Worm (Caenorhabditis elegans) whole organism, L3 larva: ENCODE results near the gene gtl-2.

Source experiments
- R02D3.7 ChIP-seq: fragments of 150-350 bp; optimal IDR thresholded peaks from 2 replicates; lab custom pipeline; 2014; ENCODE audit warnings: missing biosample characterization, missing genetic modification characterization
- ZK546.5 ChIP-seq: sonication (generic microtip); optimal IDR thresholded peaks from 2 replicates; lab custom pipeline; 2017; ENCODE audit warnings: missing biosample characterization, missing genetic modification characterization
- ama-1 ChIP-seq: fragments of 150-350 bp; optimal IDR thresholded peaks from 2 replicates; lab custom pipeline; 2018
- ceh-16 ChIP-seq: sonication (generic microtip); optimal IDR thresholded peaks from 2 replicates; lab custom pipeline; 2017; ENCODE audit warnings: missing biosample characterization, missing genetic modification characterization
- ceh-82 ChIP-seq: fragments of 150-350 bp; optimal IDR thresholded peaks from 2 replicates; lab custom pipeline; 2014; ENCODE audit warnings: missing biosample characterization, missing genetic modification characterization
- ceh-9 ChIP-seq: sonication (generic microtip); optimal IDR thresholded peaks from 2 replicates; lab custom pipeline; 2018; ENCODE audit warnings: missing biosample characterization, missing genetic modification characterization
- daf-12 ChIP-seq: fragments of 150-350 bp; optimal IDR thresholded peaks from 2 replicates; lab custom pipeline; 2014; ENCODE audit warnings: missing biosample characterization, missing genetic modification reagents, missing genetic modification characterization
- egl-5 ChIP-seq: fragments of 150-350 bp; optimal IDR thresholded peaks from 2 replicates; lab custom pipeline; 2017; ENCODE audit warnings: missing biosample characterization, missing genetic modification reagents, missing genetic modification characterization, inconsistent platforms
- elt-1 ChIP-seq: fragments of 150-350 bp; optimal IDR thresholded peaks from 2 replicates; lab custom pipeline; 2014; ENCODE audit warnings: missing biosample characterization, missing genetic modification characterization
- elt-2 ChIP-seq: sonication (generic microtip); optimal IDR thresholded peaks from 2 replicates; lab custom pipeline; 2016; ENCODE audit warnings: missing genetic modification reagents, mild to moderate bottlenecking, missing genetic modification characterization, missing compliant biosample characterization
- fkh-10 ChIP-seq: sonication (generic microtip); optimal IDR thresholded peaks from 2 replicates; lab custom pipeline; 2017; ENCODE audit warnings: missing biosample characterization, missing genetic modification reagents, missing genetic modification characterization
- fkh-2 ChIP-seq: fragments of 150-350 bp; optimal IDR thresholded peaks from 2 replicates; lab custom pipeline; 2014; ENCODE audit warnings: missing biosample characterization, missing genetic modification reagents, missing genetic modification characterization
- hmg-11 ChIP-seq: sonication (generic microtip); optimal IDR thresholded peaks from 2 replicates; lab custom pipeline; 2016; ENCODE audit warnings: missing genetic modification characterization, missing compliant biosample characterization
- jun-1 ChIP-seq: fragments of 150-350 bp; optimal IDR thresholded peaks from 2 replicates; lab custom pipeline; 2014; ENCODE audit warnings: missing biosample characterization, missing genetic modification reagents, missing genetic modification characterization
- lin-15B ChIP-seq: fragments of 150-350 bp; optimal IDR thresholded peaks from 2 replicates; lab custom pipeline; 2014; ENCODE audit warnings: missing biosample characterization, missing genetic modification characterization
- lin-39 ChIP-seq: fragments of 150-350 bp; optimal IDR thresholded peaks from 2 replicates; lab custom pipeline; 2018; ENCODE audit warnings: missing biosample characterization, missing genetic modification reagents, missing genetic modification characterization
- lsy-12 ChIP-seq: sonication (generic microtip); optimal IDR thresholded peaks from 2 replicates; lab custom pipeline; 2016; ENCODE audit warnings: mild to moderate bottlenecking, missing genetic modification characterization, missing compliant biosample characterization
- mdl-1 ChIP-seq: fragments of 150-350 bp; optimal IDR thresholded peaks from 2 replicates; lab custom pipeline; 2014; ENCODE audit warnings: missing biosample characterization, missing genetic modification characterization
- mml-1 ChIP-seq: fragments of 150-350 bp; sonication (generic microtip); optimal IDR thresholded peaks from 3 replicates; lab custom pipeline; 2014; ENCODE audit warnings: missing biosample characterization, missing genetic modification characterization
- nfya-1 ChIP-seq: sonication (generic microtip); optimal IDR thresholded peaks from 2 replicates; lab custom pipeline; 2017; ENCODE audit warnings: missing genetic modification characterization, mild to moderate bottlenecking, missing compliant biosample characterization, antibody characterized with exemption, moderate library complexity; ENCODE audit not compliant: insufficient read depth
- nhr-12 ChIP-seq: fragments of 150-350 bp; optimal IDR thresholded peaks from 2 replicates; lab custom pipeline; 2014; ENCODE audit warnings: missing biosample characterization, missing genetic modification characterization
- nhr-23 ChIP-seq: fragments of 150-350 bp; optimal IDR thresholded peaks from 2 replicates; lab custom pipeline; 2014; ENCODE audit warnings: missing biosample characterization, missing genetic modification reagents, missing genetic modification characterization
- nhr-237 ChIP-seq: fragments of 150-350 bp; optimal IDR thresholded peaks from 2 replicates; lab custom pipeline; 2014; ENCODE audit warnings: missing biosample characterization, missing genetic modification characterization
- nhr-25 ChIP-seq: sonication (generic microtip); optimal IDR thresholded peaks from 2 replicates; lab custom pipeline; 2017; ENCODE audit warnings: missing biosample characterization, missing genetic modification characterization
- nhr-28 ChIP-seq: fragments of 150-350 bp; optimal IDR thresholded peaks from 2 replicates; lab custom pipeline; 2014; ENCODE audit warnings: missing biosample characterization, missing genetic modification characterization
- nhr-43 ChIP-seq: sonication (generic microtip); optimal IDR thresholded peaks from 2 replicates; lab custom pipeline; 2016; ENCODE audit warnings: mild to moderate bottlenecking, missing genetic modification characterization, missing compliant biosample characterization; ENCODE audit not compliant: poor library complexity, severe bottlenecking
- nhr-67 ChIP-seq: fragments of 150-350 bp; optimal IDR thresholded peaks from 2 replicates; lab custom pipeline; 2014; ENCODE audit warnings: missing biosample characterization, missing genetic modification characterization
- nhr-76 ChIP-seq: fragments of 150-350 bp; sonication (generic microtip); optimal IDR thresholded peaks from 5 replicates; lab custom pipeline; 2014; ENCODE audit warnings: missing biosample characterization, missing genetic modification characterization
- nhr-77 ChIP-seq: fragments of 150-350 bp; optimal IDR thresholded peaks from 2 replicates; lab custom pipeline; 2014; ENCODE audit warnings: missing biosample characterization, missing genetic modification characterization
- pha-4 ChIP-seq: fragments of 150-350 bp; optimal IDR thresholded peaks from 2 replicates; lab custom pipeline; 2014; ENCODE audit warnings: missing biosample characterization, missing genetic modification reagents, missing genetic modification characterization
- skn-1 ChIP-seq: fragments of 150-350 bp; optimal IDR thresholded peaks from 2 replicates; lab custom pipeline; 2014; ENCODE audit warnings: missing biosample characterization, missing genetic modification characterization
- snpc-4 ChIP-seq: fragments of 150-350 bp; optimal IDR thresholded peaks from 2 replicates; lab custom pipeline; 2014; ENCODE audit warnings: missing biosample characterization, missing genetic modification characterization
- unc-39 ChIP-seq: sonication (generic microtip); optimal IDR thresholded peaks from 4 replicates; lab custom pipeline; 2017; ENCODE audit warnings: missing biosample characterization, missing genetic modification characterization
- unc-62 ChIP-seq: fragments of 150-350 bp; sonication (generic microtip); optimal IDR thresholded peaks from 4 replicates; lab custom pipeline; 2014; ENCODE audit warnings: missing biosample characterization, missing genetic modification reagents, missing genetic modification characterization
- zag-1 ChIP-seq: fragments of 150-350 bp; optimal IDR thresholded peaks from 2 replicates; lab custom pipeline; 2014; ENCODE audit warnings: missing biosample characterization, missing genetic modification characterization
- ztf-11 ChIP-seq: fragments of 150-350 bp; optimal IDR thresholded peaks from 2 replicates; lab custom pipeline; 2014; ENCODE audit warnings: missing biosample characterization, missing genetic modification characterization
- ztf-4 ChIP-seq: fragments of 150-350 bp; optimal IDR thresholded peaks from 2 replicates; lab custom pipeline; 2014; ENCODE audit warnings: missing biosample characterization, missing genetic modification characterization

gtl-2 gene

DNA sequence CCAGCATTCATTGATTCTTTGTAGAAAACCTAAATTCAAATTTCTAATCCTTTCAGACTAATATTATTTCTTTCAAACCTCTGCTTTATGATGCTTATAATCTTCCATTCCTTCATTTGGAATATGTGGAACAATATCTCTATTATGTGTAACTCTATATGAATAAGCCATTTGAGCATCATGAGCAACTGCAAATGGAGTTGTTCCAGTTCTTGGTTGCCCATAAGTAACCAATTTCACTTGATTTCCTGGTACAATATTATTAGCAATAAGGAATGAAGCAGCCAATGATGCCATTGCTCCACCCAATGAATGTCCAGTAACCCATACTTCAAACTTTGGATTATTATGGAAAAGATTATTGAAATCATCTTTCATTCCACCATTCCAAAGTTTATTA lies 31.7 kb downstream of the gtl-2 start:
- no peak for TF ChIP-seq hmg-11 (tag; lab: Kevin White, UChicago)
- no peak for TF ChIP-seq ZK546.5
- no peak for TF ChIP-seq unc-62
- TF ChIP-seq lsy-12 (tag; lab: Kevin White, UChicago) = no peak
- TF ChIP-seq nhr-76 (tag; lab: Kevin White, UChicago) = no peak
- TF ChIP-seq skn-1 (tag; lab: Kevin White, UChicago) = no peak
- no peak for TF ChIP-seq unc-39
- no peak for TF ChIP-seq nhr-43 (tag; lab: Kevin White, UChicago)
- no peak for TF ChIP-seq R02D3.7 (tag; lab: Kevin White, UChicago)
- no peak for TF ChIP-seq ceh-9 (tag; lab: Kevin White, UChicago)
- TF ChIP-seq zag-1 (tag; lab: Kevin White, UChicago) = no peak
- TF ChIP-seq ceh-16 (tag; lab: Kevin White, UChicago) = no peak
- no peak for TF ChIP-seq snpc-4 (tag; lab: Kevin White, UChicago)
- TF ChIP-seq egl-5 (tag; lab: Kevin White, UChicago) = no peak
- no peak for TF ChIP-seq fkh-10 (GFP tag; lab: Kevin White, UChicago)
- TF ChIP-seq mml-1 = no peak
- TF ChIP-seq, all 47 proteins: peak for 0

DNA sequence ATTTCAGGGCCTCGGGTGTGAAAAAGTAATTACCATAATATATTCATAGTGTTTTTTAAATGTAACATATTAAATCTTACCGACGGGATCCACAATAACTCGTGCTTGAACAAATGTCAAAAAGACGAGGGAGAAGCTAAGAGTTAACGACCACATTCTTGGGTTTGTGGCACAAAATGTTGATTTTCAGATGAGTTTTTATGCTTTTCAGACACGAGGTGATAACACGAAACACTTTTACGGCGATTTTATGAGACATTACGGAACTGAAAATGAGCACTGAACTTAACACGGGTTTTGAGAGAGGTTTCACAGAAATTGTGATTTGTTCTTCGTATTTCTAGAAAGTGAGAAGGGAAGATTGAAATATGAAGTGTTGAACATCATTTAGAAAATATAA lies 33.3 kb downstream of the gtl-2 start, which contains the start of gene B0035.13:
Gene B0035.13, minus strand, starts transcription at position 173 of the 400 bp plus-strand sequence.
- peak; percentile 61 for TF ChIP-seq elt-2 (tag; lab: Kevin White, UChicago)
- TF ChIP-seq unc-62 = no peak
- TF ChIP-seq nhr-28 (tag; lab: Kevin White, UChicago) = no peak
- no peak for TF ChIP-seq egl-5 (tag; lab: Kevin White, UChicago)
- TF ChIP-seq ceh-82 = no peak
- TF ChIP-seq mdl-1 (tag; lab: Kevin White, UChicago) = no peak
- no peak for TF ChIP-seq unc-39

DNA sequence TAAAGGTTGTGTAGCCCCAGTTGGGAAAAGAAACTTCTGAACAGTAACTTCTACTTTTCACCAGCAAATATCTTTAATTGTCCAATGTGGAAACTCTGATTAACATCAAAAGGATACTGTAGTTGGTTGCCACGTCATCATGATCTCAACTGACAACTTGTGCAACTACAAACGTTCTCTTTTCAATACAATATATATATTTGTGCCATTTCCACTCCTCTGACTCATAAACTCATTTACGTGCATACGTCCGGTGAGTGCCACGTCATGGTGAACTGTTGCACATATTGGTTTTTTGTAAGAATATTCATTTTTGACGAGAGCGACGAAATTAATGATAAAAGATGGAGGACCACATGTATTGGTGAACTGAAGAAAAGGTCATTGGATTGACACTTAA lies 34.5 kb downstream of the gtl-2 start:
- TF ChIP-seq pha-4 (tag; lab: Kevin White, UChicago) (peak; percentile 16), mdl-1 (tag; lab: Kevin White, UChicago) (no peak), lsy-12 (tag; lab: Kevin White, UChicago) (peak; percentile 42)

DNA sequence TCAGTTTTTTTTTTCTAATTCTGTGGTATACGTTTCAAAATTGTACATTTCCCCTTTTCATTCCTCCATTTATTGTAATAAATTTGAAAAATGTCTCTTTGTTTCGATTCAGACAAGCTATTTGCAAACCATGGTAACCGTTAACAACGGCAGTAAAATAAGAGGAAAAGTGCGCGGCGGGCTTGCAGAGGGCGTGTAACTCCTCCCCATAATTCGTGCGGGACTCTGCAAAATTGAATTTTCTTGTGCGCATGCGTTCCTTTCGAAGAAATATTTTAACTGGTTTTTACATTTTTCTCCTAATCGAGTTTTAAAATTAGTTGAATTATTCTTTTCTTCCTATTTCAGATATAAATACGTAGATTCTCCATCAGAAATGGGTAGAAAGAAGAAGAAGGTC lies 37.4 kb downstream of the gtl-2 start, which contains the start of gene znf-207:
Gene znf-207, plus strand, starts transcription at position 349 of the 400 bp plus-strand sequence.
- TF ChIP-seq nhr-23 (tag; lab: Kevin White, UChicago) (peak; percentile 2), hmg-11 (tag; lab: Kevin White, UChicago) (peak; percentile 37), nhr-43 (tag; lab: Kevin White, UChicago) (no peak), nhr-12 (tag; lab: Kevin White, UChicago) (no peak), unc-62 (no peak), jun-1 (tag; lab: Kevin White, UChicago) (no peak), fkh-10 (GFP tag; lab: Kevin White, UChicago) (peak; percentile 2), snpc-4 (tag; lab: Kevin White, UChicago) (peak; percentile 26), lin-15B (tag; lab: Kevin White, UChicago) (peak; percentile 30), skn-1 (tag; lab: Kevin White, UChicago) (no peak), zag-1 (tag; lab: Kevin White, UChicago) (no peak), elt-2 (tag; lab: Kevin White, UChicago) (peak; percentile 7), nhr-77 (tag; lab: Kevin White, UChicago) (no peak), nfya-1 (tag; lab: Kevin White, UChicago) (peak; percentile 59), daf-12 (tag; lab: Kevin White, UChicago) (no peak), ztf-11 (no peak), ztf-4 (tag; lab: Kevin White, UChicago) (no peak), ama-1 (no peak), ceh-16 (tag; lab: Kevin White, UChicago) (no peak), elt-1 (tag; lab: Kevin White, UChicago) (no peak), nhr-67 (no peak), unc-39 (no peak), pha-4 (tag; lab: Kevin White, UChicago) (peak; percentile 56), mml-1 (no peak), mdl-1 (tag; lab: Kevin White, UChicago) (no peak), ZK546.5 (no peak), nhr-25 (tag; lab: Kevin White, UChicago) (no peak), fkh-2 (tag; lab: Kevin White, UChicago) (no peak), lin-39 (tag; lab: Kevin White, UChicago) (no peak), nhr-237 (tag; lab: Kevin White, UChicago) (no peak), nhr-28 (tag; lab: Kevin White, UChicago) (no peak)
- TF ChIP-seq, all 47 proteins: peak for 8
